Fruit fly (Drosophila melanogaster): ENCODE results near the gene Nrg.
A peak's percentile ranks its signal among the peaks of the same experiment; 100 is the strongest.

Gene Nrg

dm6 chrX:8538182-8538581, 21.0 kb downstream of the Nrg start (continued):
- no peak for TF ChIP-seq CG3995 (GFP tag; optimal IDR thresholded peaks at IDR 0.05)
- TF ChIP-seq CG10959 (GFP tag; IDR thresholded peaks at IDR 0.05): peak; percentile 68

- no peak for TF ChIP-seq CG17612 (GFP tag; IDR thresholded peaks at IDR 0.05)
- no peak for TF ChIP-seq CG2889 (GFP tag; IDR thresholded peaks at IDR 0.05)
- no peak for TF ChIP-seq grn (GFP tag; optimal IDR thresholded peaks at IDR 0.05)
- TF ChIP-seq CG3838 (GFP tag; optimal IDR thresholded peaks at IDR 0.05): no peak
- no peak for TF ChIP-seq disco-r (GFP tag; optimal IDR thresholded peaks at IDR 0.05)
- no peak for TF ChIP-seq gce (GFP tag; IDR thresholded peaks at IDR 0.05)
- no peak for TF ChIP-seq CG10431 (GFP tag; optimal IDR thresholded peaks at IDR 0.05)
- no peak for TF ChIP-seq corto (GFP tag; optimal IDR thresholded peaks at IDR 0.05)
- TF ChIP-seq CG7556 (GFP tag; optimal IDR thresholded peaks at IDR 0.05): peak; percentile 5
- TF ChIP-seq PHDP (tag; optimal IDR thresholded peaks at IDR 0.05): peak; percentile 19
- TF ChIP-seq pros (GFP tag; optimal IDR thresholded peaks at IDR 0.05): no peak
- no peak for TF ChIP-seq Hr78 (GFP tag; optimal IDR thresholded peaks at IDR 0.05)
- TF ChIP-seq Abd-B (GFP tag; optimal IDR thresholded peaks at IDR 0.05): no peak
- TF ChIP-seq CG42726 (GFP tag; IDR thresholded peaks at IDR 0.05; ENCODE audit: partially characterized antibody): no peak
- TF ChIP-seq Dref (GFP tag; IDR thresholded peaks at IDR 0.05): no peak
- no peak for TF ChIP-seq z (GFP tag; IDR thresholded peaks at IDR 0.05)
- TF ChIP-seq Hr3 (GFP tag; optimal IDR thresholded peaks at IDR 0.05): no peak
- peak; percentile 15; the same call in 1 of the 2 replicates for TF ChIP-seq CG10366 (GFP tag; IDR thresholded peaks at IDR 0.05)
- no peak for TF ChIP-seq gcm2 (GFP tag; optimal IDR thresholded peaks at IDR 0.05)
- TF ChIP-seq tio (GFP tag; optimal IDR thresholded peaks at IDR 0.05): no peak
- no peak for TF ChIP-seq Eip74EF (GFP tag; optimal IDR thresholded peaks at IDR 0.05)
- TF ChIP-seq Oli (tag; optimal IDR thresholded peaks at IDR 0.05): peak; percentile 11
- TF ChIP-seq CG7963 (GFP tag; IDR thresholded peaks at IDR 0.05; ENCODE audit: partially characterized antibody): no peak
- TF ChIP-seq HmgD (GFP tag; optimal IDR thresholded peaks at IDR 0.05): no peak
- TF ChIP-seq vvl (GFP tag; IDR thresholded peaks at IDR 0.05): peak; percentile 34; the same call in 1 of the 2 replicates
- TF ChIP-seq toy (GFP tag; IDR thresholded peaks at IDR 0.05): no peak
- no peak for TF ChIP-seq CG14014 (GFP tag; IDR thresholded peaks at IDR 0.05)
- TF ChIP-seq danr (GFP tag; IDR thresholded peaks at IDR 0.05): no peak
- TF ChIP-seq CG3726 (GFP tag; IDR thresholded peaks at IDR 0.05): no peak
- peak; percentile 11 for TF ChIP-seq D19A (tag; optimal IDR thresholded peaks at IDR 0.05)
- TF ChIP-seq CG13287 (GFP tag; IDR thresholded peaks at IDR 0.05; ENCODE audit: partially characterized antibody): no peak
- TF ChIP-seq CG9609 (GFP tag; optimal IDR thresholded peaks at IDR 0.05): no peak
- no peak for TF ChIP-seq CHES-1-like (GFP tag; optimal IDR thresholded peaks at IDR 0.05)
- peak; percentile 52; the same call in 2 of the 3 replicates for TF ChIP-seq row (GFP tag; IDR thresholded peaks at IDR 0.05)
- no peak for TF ChIP-seq CG4854 (GFP tag; optimal IDR thresholded peaks at IDR 0.05)
- TF ChIP-seq CG17359 (tag; optimal IDR thresholded peaks at IDR 0.05): peak; percentile 47
- TF ChIP-seq CG33557 (GFP tag; optimal IDR thresholded peaks at IDR 0.05): no peak
- peak; percentile 46; the same call in 1 of the 2 replicates for TF ChIP-seq Xrp1 (GFP tag; IDR thresholded peaks at IDR 0.05)
- no peak for TF ChIP-seq CG14050 (GFP tag; IDR thresholded peaks at IDR 0.05)
- TF ChIP-seq rib (GFP tag; IDR thresholded peaks at IDR 0.05): no peak
- 0 out of 3 replicates have a peak, but pooled peaks have one; percentile 40 for TF ChIP-seq CG11695 (GFP tag; IDR thresholded peaks at IDR 0.05)
- no peak for TF ChIP-seq MTF-1 (GFP tag; optimal IDR thresholded peaks at IDR 0.05; ENCODE audit: borderline replicate concordance)
- TF ChIP-seq CTCF (GFP tag; optimal IDR thresholded peaks at IDR 0.05): no peak
- no peak for TF ChIP-seq Gsc (GFP tag; IDR thresholded peaks at IDR 0.05)
- no peak for TF ChIP-seq Dfd (GFP tag; optimal IDR thresholded peaks at IDR 0.05)
- no peak for TF ChIP-seq slbo (GFP tag; IDR thresholded peaks at IDR 0.05)
- TF ChIP-seq al (GFP tag; IDR thresholded peaks at IDR 0.05): no peak
- no peak for TF ChIP-seq tx (GFP tag; optimal IDR thresholded peaks at IDR 0.05)
- no peak for TF ChIP-seq CG15479 (GFP tag; optimal IDR thresholded peaks at IDR 0.05)
Measured at dm6 chrX:8538993-8539392, 21.8 kb downstream of the Nrg start.
